Fruit fly (Drosophila melanogaster) whole organism, wandering third instar larva: Measurements from ENCODE around the gene AstC.

Experiments used
- Hnf4 ChIP-seq: fragments of 200-800 bp; sonication (Bioruptor generic); optimal IDR thresholded peaks from 2 replicates; lab custom pipeline; 2016; ENCODE audit warnings: missing biosample characterization, mild to moderate bottlenecking, missing genetic modification characterization
- Rel ChIP-seq, 2 experiments: fragments of 200-800 bp; sonication (Bioruptor generic) in 1 of 2; optimal IDR thresholded peaks; 2 replicates in 1 of 2; 3 replicates in 1 of 2; lab custom pipeline; 2016 to 2019; ENCODE audit warnings: mild to moderate bottlenecking in 2 of 2, missing biosample characterization in 2 of 2, missing genetic modification characterization in 2 of 2, moderate library complexity in 1 of 2
- br ChIP-seq: fragments of 200-800 bp; sonication (Bioruptor generic); optimal IDR thresholded peaks from 2 replicates; lab custom pipeline; 2016; ENCODE audit warnings: missing biosample characterization, missing genetic modification characterization
- psq ChIP-seq: fragments of 200-800 bp; sonication (Bioruptor generic); optimal IDR thresholded peaks from 3 replicates; lab custom pipeline; 2017; ENCODE audit warnings: missing biosample characterization, mild to moderate bottlenecking, missing genetic modification characterization, moderate library complexity
- rgr ChIP-seq: fragments of 200-800 bp; sonication (Bioruptor generic); optimal IDR thresholded peaks from 3 replicates; lab custom pipeline; 2016; ENCODE audit warnings: missing biosample characterization, mild to moderate bottlenecking, missing genetic modification characterization
- sv ChIP-seq: fragments of 200-800 bp; sonication (Bioruptor generic); optimal IDR thresholded peaks from 3 replicates; lab custom pipeline; 2016; ENCODE audit warnings: missing biosample characterization, missing genetic modification characterization
- usp ChIP-seq: fragments of >200 bp; optimal IDR thresholded peaks from 2 replicates; lab custom pipeline; 2017; ENCODE audit warnings: missing biosample characterization, missing genetic modification characterization

DNA sequence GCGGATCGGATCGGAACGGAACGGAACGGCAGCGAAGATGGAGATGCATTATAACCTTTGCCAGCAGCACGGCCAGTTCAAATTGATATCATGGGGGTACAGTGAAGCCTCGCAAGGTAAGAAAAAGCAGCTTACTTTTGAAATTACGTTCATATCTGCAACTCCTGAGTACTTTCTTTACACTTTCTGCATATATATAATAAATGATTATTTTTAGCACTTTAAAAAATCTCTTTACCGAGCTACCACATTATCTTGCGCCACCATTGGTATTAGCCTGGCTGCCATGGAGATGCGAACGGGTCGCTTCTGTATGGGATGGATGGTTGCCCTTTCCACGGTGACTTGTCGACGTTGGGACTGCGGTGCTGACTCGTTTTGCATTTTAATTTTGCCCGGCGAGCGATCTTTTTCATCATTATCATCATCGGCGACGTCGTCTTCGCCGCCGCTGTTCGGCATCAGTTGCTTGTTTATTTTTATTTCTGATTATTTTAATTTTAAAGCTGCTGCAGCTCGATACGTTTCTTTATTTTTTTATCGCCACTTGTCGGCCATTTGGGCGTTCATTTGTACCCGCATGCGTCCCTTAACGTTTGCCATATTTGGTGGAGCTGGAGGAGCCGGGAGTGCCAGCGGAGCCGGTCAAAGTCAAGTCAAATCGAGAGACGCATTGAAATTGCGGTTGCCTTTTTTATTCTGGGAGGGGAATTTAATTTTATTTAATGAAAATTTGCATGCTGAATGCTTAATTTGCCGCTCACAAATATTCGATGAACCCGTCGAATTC is 28.0 kb downstream of the AstC start:
- TF ChIP-seq Rel (GFP tag; optimal IDR thresholded peaks at IDR 0.05; lab: Kevin White, UChicago): peak; percentile 87
- TF ChIP-seq Rel (tag; optimal IDR thresholded peaks at IDR 0.05; lab: Kevin White, UChicago): peak; percentile 70
- TF ChIP-seq Hnf4 (GFP tag; lab: Kevin White, UChicago): peak; percentile 76
- no peak for TF ChIP-seq sv (GFP tag; lab: Kevin White, UChicago)
- TF ChIP-seq rgr (GFP tag; lab: Kevin White, UChicago): peak; percentile 92
- no peak for TF ChIP-seq usp
- peak; percentile 92 for TF ChIP-seq br (GFP tag; lab: Kevin White, UChicago)
- peak; percentile 89 for TF ChIP-seq psq (GFP tag; lab: Kevin White, UChicago)
